Fruit fly (Drosophila melanogaster) whole organism, embryonic: ENCODE measurements around the gene CG42535.

Experiments
- Abd-B ChIP-seq: fragments of 200-800 bp; sonication (Bioruptor generic); optimal IDR thresholded peaks from 2 replicates; lab custom pipeline; 2018; ENCODE audit warnings: missing biosample characterization, mild to moderate bottlenecking, missing genetic modification characterization, moderate library complexity
- Adf1 ChIP-seq: fragments of 200-800 bp; sonication (Bioruptor generic); IDR thresholded peaks from 2 replicates; pipeline ENCODE4 v1.3.6; 2022; ENCODE audit warnings: missing biosample characterization, missing genetic modification characterization
- B-H2 ChIP-seq: fragments of 200-800 bp; sonication (Bioruptor generic); optimal IDR thresholded peaks from 2 replicates; lab custom pipeline; 2018; ENCODE audit warnings: missing biosample characterization, mild to moderate bottlenecking, missing genetic modification characterization
- CG10543 ChIP-seq: fragments of 200-800 bp; sonication (Bioruptor generic); optimal IDR thresholded peaks from 3 replicates; lab custom pipeline; 2017; ENCODE audit warnings: missing biosample characterization, mild to moderate bottlenecking, missing genetic modification characterization, moderate library complexity
- CG12219 ChIP-seq: fragments of 200-800 bp; sonication (Bioruptor generic); optimal IDR thresholded peaks from 3 replicates; lab custom pipeline; 2018; ENCODE audit warnings: missing biosample characterization, mild to moderate bottlenecking, missing genetic modification characterization
- CG12942 ChIP-seq: fragments of 200-800 bp; sonication (Bioruptor generic); optimal IDR thresholded peaks from 3 replicates; lab custom pipeline; 2016; ENCODE audit warnings: missing biosample characterization, missing genetic modification characterization
- CG13894 ChIP-seq: fragments of 200-800 bp; sonication (Bioruptor generic); optimal IDR thresholded peaks from 3 replicates; lab custom pipeline; 2018; ENCODE audit warnings: missing biosample characterization, mild to moderate bottlenecking, missing genetic modification characterization, moderate library complexity
- CG17328 ChIP-seq: fragments of 200-800 bp; sonication (Bioruptor generic); IDR thresholded peaks from 2 replicates; pipeline ENCODE4 v1.3.6; 2022; ENCODE audit warnings: missing biosample characterization, missing genetic modification characterization
- CG18599 ChIP-seq: fragments of 200-800 bp; sonication (Bioruptor generic); optimal IDR thresholded peaks from 3 replicates; lab custom pipeline; 2017; ENCODE audit warnings: missing biosample characterization, missing genetic modification characterization, mild to moderate bottlenecking, moderate library complexity, missing genetic modification reagents
- CG18764 ChIP-seq: fragments of 200-800 bp; sonication (Bioruptor generic); optimal IDR thresholded peaks from 3 replicates; lab custom pipeline; 2016; ENCODE audit warnings: missing biosample characterization, missing genetic modification characterization
- CG31388 ChIP-seq: fragments of 200-800 bp; sonication (Bioruptor generic); optimal IDR thresholded peaks from 2 replicates; lab custom pipeline; 2016; ENCODE audit warnings: missing biosample characterization, missing genetic modification characterization
- CG32532 ChIP-seq: fragments of 200-800 bp; sonication (Bioruptor generic); IDR thresholded peaks from 2 replicates; pipeline ENCODE4 v1.3.6; 2022; ENCODE audit warnings: missing biosample characterization, missing genetic modification characterization
- CG34224 ChIP-seq: fragments of 200-800 bp; sonication (Bioruptor generic); IDR thresholded peaks from 3 replicates; pipeline ENCODE4 v1.3.6; 2022; ENCODE audit warnings: missing biosample characterization, missing genetic modification characterization; ENCODE audit not compliant: partially characterized antibody
- CG8290 ChIP-seq, 3 experiments: fragments of 200-800 bp; sonication (Bioruptor generic); optimal IDR thresholded peaks; 2 replicates each; lab custom pipeline; 2016 to 2019; ENCODE audit warnings: missing biosample characterization in 3 of 3, missing genetic modification characterization in 3 of 3, mild to moderate bottlenecking in 2 of 3, moderate library complexity in 1 of 3
- D19B ChIP-seq: fragments of 200-800 bp; sonication (Bioruptor generic); optimal IDR thresholded peaks from 2 replicates; lab custom pipeline; 2017; ENCODE audit warnings: missing biosample characterization, mild to moderate bottlenecking, missing genetic modification characterization
- Dbx ChIP-seq: fragments of 200-800 bp; sonication (Bioruptor generic); IDR thresholded peaks from 3 replicates; pipeline ENCODE4 v1.3.6; 2022; ENCODE audit warnings: missing biosample characterization, missing genetic modification characterization
- E2f1 ChIP-seq: fragments of 200-800 bp; sonication (Bioruptor generic); IDR thresholded peaks from 2 replicates; pipeline ENCODE4 v1.3.6; 2022; ENCODE audit warnings: missing biosample characterization, missing genetic modification characterization
- Eip74EF ChIP-seq, 2 experiments: fragments of 200-800 bp in 1 of 2; fragments of >200 bp in 1 of 2; sonication (Bioruptor generic) in 1 of 2; optimal IDR thresholded peaks; 2 replicates each; lab custom pipeline; 2017 to 2019; ENCODE audit warnings: missing biosample characterization in 2 of 2, missing genetic modification characterization in 2 of 2, mild to moderate bottlenecking in 1 of 2, moderate library complexity in 1 of 2
- Elba2 ChIP-seq: fragments of 200-800 bp; sonication (Bioruptor generic); optimal IDR thresholded peaks from 3 replicates; lab custom pipeline; 2016; ENCODE audit warnings: missing biosample characterization, missing genetic modification characterization
- H15 ChIP-seq: fragments of 200-800 bp; sonication (Bioruptor generic); IDR thresholded peaks from 3 replicates; pipeline ENCODE4 v1.3.6; 2022; ENCODE audit warnings: missing biosample characterization, missing genetic modification characterization
- HHEX ChIP-seq: fragments of 200-800 bp; sonication (Bioruptor generic); optimal IDR thresholded peaks from 3 replicates; lab custom pipeline; 2017; ENCODE audit warnings: missing biosample characterization, mild to moderate bottlenecking, missing genetic modification characterization, missing genetic modification reagents
- MTF-1 ChIP-seq: fragments of 200-800 bp; sonication (Bioruptor generic); optimal IDR thresholded peaks from 2 replicates; lab custom pipeline; 2018; ENCODE audit warnings: missing biosample characterization, mild to moderate bottlenecking, missing genetic modification characterization, borderline replicate concordance
- Mes4 ChIP-seq: fragments of 200-800 bp; sonication (Bioruptor generic); optimal IDR thresholded peaks from 2 replicates; lab custom pipeline; 2016; ENCODE audit warnings: missing biosample characterization, missing genetic modification characterization
- NfI ChIP-seq: fragments of 200-800 bp; sonication (Bioruptor generic); optimal IDR thresholded peaks from 3 replicates; lab custom pipeline; 2018; ENCODE audit warnings: missing biosample characterization, mild to moderate bottlenecking, missing genetic modification characterization, moderate library complexity
- Opbp ChIP-seq: fragments of 200-800 bp; sonication (Bioruptor generic); IDR thresholded peaks from 3 replicates; pipeline ENCODE4 v1.3.6; 2022; ENCODE audit warnings: missing biosample characterization, missing genetic modification characterization; ENCODE audit not compliant: partially characterized antibody
- Stat92E ChIP-seq, 3 experiments: fragments of >200 bp in 2 of 3; fragments of 200-800 bp in 1 of 3; sonication (Bioruptor generic) in 1 of 3; optimal IDR thresholded peaks; 2 replicates each; lab custom pipeline; 2017 to 2019; ENCODE audit warnings: missing biosample characterization in 3 of 3, missing genetic modification characterization in 3 of 3, mild to moderate bottlenecking in 1 of 3, moderate library complexity in 1 of 3
- Tbp ChIP-seq: fragments of >200 bp; optimal IDR thresholded peaks from 2 replicates; lab custom pipeline; 2018; ENCODE audit warnings: missing biosample characterization, missing genetic modification characterization
- Trl ChIP-seq, 3 experiments: fragments of >200 bp in 2 of 3; fragments of 200-800 bp in 1 of 3; sonication (Bioruptor generic) in 1 of 3; optimal IDR thresholded peaks; 2 replicates in 1 of 3; 3 replicates in 2 of 3; lab custom pipeline; 2016 to 2017; ENCODE audit warnings: missing biosample characterization in 1 of 3, missing genetic modification characterization in 1 of 3
- abd-A ChIP-seq: fragments of 200-800 bp; sonication (Bioruptor generic); optimal IDR thresholded peaks from 3 replicates; lab custom pipeline; 2019; ENCODE audit warnings: missing biosample characterization, mild to moderate bottlenecking, missing genetic modification characterization, moderate library complexity
- al ChIP-seq: fragments of 200-800 bp; sonication (Bioruptor generic); IDR thresholded peaks from 2 replicates; pipeline ENCODE4 v1.3.6; 2022; ENCODE audit warnings: missing biosample characterization, missing genetic modification characterization
- cg ChIP-seq: fragments of 200-800 bp; sonication (Bioruptor generic); optimal IDR thresholded peaks from 3 replicates; lab custom pipeline; 2019; ENCODE audit warnings: missing biosample characterization, mild to moderate bottlenecking, missing genetic modification characterization, moderate library complexity
- chinmo ChIP-seq: fragments of 200-800 bp; sonication (Bioruptor generic); IDR thresholded peaks from 4 replicates; pipeline ENCODE4 v1.3.6; 2022; ENCODE audit warnings: missing biosample characterization, missing genetic modification characterization; ENCODE audit not compliant: partially characterized antibody
- chm ChIP-seq: fragments of 200-800 bp; sonication (Bioruptor generic); IDR thresholded peaks from 2 replicates; pipeline ENCODE4 v1.3.6; 2022; ENCODE audit warnings: missing biosample characterization, missing genetic modification characterization
- dmrt99B ChIP-seq: fragments of 200-800 bp; sonication (Bioruptor generic); optimal IDR thresholded peaks from 2 replicates; lab custom pipeline; 2018; ENCODE audit warnings: missing biosample characterization, mild to moderate bottlenecking, missing genetic modification characterization, moderate library complexity
- eyg ChIP-seq: fragments of 200-800 bp; sonication (Bioruptor generic); optimal IDR thresholded peaks from 3 replicates; lab custom pipeline; 2016; ENCODE audit warnings: missing biosample characterization, missing genetic modification characterization
- fd96Cb ChIP-seq: fragments of 200-800 bp; sonication (Bioruptor generic); optimal IDR thresholded peaks from 2 replicates; lab custom pipeline; 2018; ENCODE audit warnings: missing biosample characterization, mild to moderate bottlenecking, missing genetic modification characterization, moderate library complexity
- gfzf ChIP-seq: fragments of 200-800 bp; sonication (Bioruptor generic); optimal IDR thresholded peaks from 2 replicates; lab custom pipeline; 2016; ENCODE audit warnings: missing biosample characterization, mild to moderate bottlenecking, missing genetic modification characterization, moderate library complexity
- grau ChIP-seq: fragments of 200-800 bp; optimal IDR thresholded peaks from 3 replicates; lab custom pipeline; 2019; ENCODE audit warnings: missing biosample characterization, mild to moderate bottlenecking, missing genetic modification characterization, moderate library complexity
- h ChIP-seq: fragments of >200 bp; optimal IDR thresholded peaks from 2 replicates; lab custom pipeline; 2017
- jing ChIP-seq: fragments of 200-800 bp; sonication (Bioruptor generic); optimal IDR thresholded peaks from 2 replicates; lab custom pipeline; 2018; ENCODE audit warnings: missing biosample characterization, mild to moderate bottlenecking, missing genetic modification characterization
- mam ChIP-seq: fragments of 200-800 bp; sonication (Bioruptor generic); optimal IDR thresholded peaks from 3 replicates; lab custom pipeline; 2016; ENCODE audit warnings: missing biosample characterization, missing genetic modification characterization
- pb ChIP-seq: fragments of 200-800 bp; sonication (Bioruptor generic); optimal IDR thresholded peaks from 3 replicates; lab custom pipeline; 2016; ENCODE audit warnings: missing biosample characterization, missing genetic modification characterization
- pnt ChIP-seq: fragments of 200-800 bp; sonication (Bioruptor generic); optimal IDR thresholded peaks from 3 replicates; lab custom pipeline; 2016; ENCODE audit warnings: missing biosample characterization, missing genetic modification characterization
- pros ChIP-seq: fragments of 200-800 bp; sonication (Bioruptor generic); optimal IDR thresholded peaks from 3 replicates; lab custom pipeline; 2019; ENCODE audit warnings: missing biosample characterization, mild to moderate bottlenecking, missing genetic modification characterization, moderate library complexity
- schlank ChIP-seq: fragments of 200-800 bp; sonication (Bioruptor generic); optimal IDR thresholded peaks from 2 replicates; lab custom pipeline; 2018; ENCODE audit warnings: missing biosample characterization, mild to moderate bottlenecking, missing genetic modification characterization
- slp2 ChIP-seq: fragments of 200-800 bp; sonication (Bioruptor generic); optimal IDR thresholded peaks from 2 replicates; lab custom pipeline; 2016; ENCODE audit warnings: missing biosample characterization, missing genetic modification characterization
- tll ChIP-seq, 2 experiments: fragments of 200-800 bp in 1 of 2; fragments of >200 bp in 1 of 2; sonication (Bioruptor generic) in 1 of 2; optimal IDR thresholded peaks; 2 replicates each; lab custom pipeline; 2017 to 2019; ENCODE audit warnings: missing biosample characterization in 2 of 2, missing genetic modification characterization in 2 of 2, mild to moderate bottlenecking in 1 of 2, moderate library complexity in 1 of 2
- vnd ChIP-seq: fragments of 200-800 bp; sonication (Bioruptor generic); IDR thresholded peaks from 3 replicates; pipeline ENCODE4 v1.3.6; 2022; ENCODE audit warnings: missing biosample characterization, missing genetic modification characterization; ENCODE audit not compliant: partially characterized antibody
- yki ChIP-seq: fragments of >200 bp; optimal IDR thresholded peaks from 3 replicates; lab custom pipeline; 2018

CG42535 gene

DNA sequence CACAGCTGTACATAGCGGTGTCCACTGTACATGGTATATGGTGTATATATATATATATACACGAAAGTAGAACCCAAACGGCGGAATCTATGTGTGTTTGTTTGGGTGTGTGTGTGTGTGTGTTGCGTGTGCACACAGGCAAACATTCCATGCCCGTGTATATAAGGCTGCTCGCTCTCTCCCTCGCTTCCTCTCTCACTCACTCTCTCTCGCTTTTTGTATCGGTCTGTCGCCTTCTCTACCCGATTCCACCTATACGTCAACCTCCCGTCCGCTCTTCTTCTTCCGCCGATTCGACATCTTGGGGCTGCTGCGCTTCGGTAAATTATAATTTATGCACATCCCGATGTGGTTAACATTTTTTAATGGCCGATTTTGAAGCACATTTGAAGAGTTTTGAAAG is 43.4 kb upstream of the CG42535 start:
- TF ChIP-seq slp2 (no peak), E2f1 (no peak), dmrt99B (no peak), CG12942 (GFP tag; lab: Kevin White, UChicago) (no peak), cg (GFP tag; lab: Kevin White, UChicago) (peak; percentile 94), Tbp (GFP tag; lab: Kevin White, UChicago) (no peak), vnd (no peak), schlank (no peak), pb (GFP tag; lab: Kevin White, UChicago) (no peak), chm (no peak), grau (tag; lab: Kevin White, UChicago) (peak; percentile 47), eyg (no peak), D19B (GFP tag; lab: Kevin White, UChicago) (no peak), gfzf (no peak), h (lab: Kevin White, UChicago) (no peak), H15 (GFP tag; lab: Robert Waterston, UW) (no peak), CG18599 (GFP tag; lab: Kevin White, UChicago) (no peak), jing (GFP tag; lab: Kevin White, UChicago) (no peak), Adf1 (peak; percentile 21; the same call in 1 of the 2 replicates), CG18764 (GFP tag; lab: Kevin White, UChicago) (no peak), Eip74EF (GFP tag; optimal IDR thresholded peaks at IDR 0.05; lab: Kevin White, UChicago) (no peak), pros (GFP tag; lab: Kevin White, UChicago) (peak; percentile 16), MTF-1 (GFP tag; lab: Kevin White, UChicago) (no peak), CG31388 (GFP tag; lab: Kevin White, UChicago) (no peak), Abd-B (no peak), CG13894 (tag; lab: Kevin White, UChicago) (peak; percentile 45), Mes4 (GFP tag; lab: Kevin White, UChicago) (no peak), HHEX (GFP tag; lab: Kevin White, UChicago) (peak; percentile 15), al (GFP tag; lab: Robert Waterston, UW) (no peak), CG32532 (GFP tag; lab: Robert Waterston, UW) (peak; percentile 48; the same call in 1 of the 2 replicates), Elba2 (GFP tag; lab: Kevin White, UChicago) (no peak), CG17328 (GFP tag; lab: Robert Waterston, UW) (no peak), Stat92E (GFP tag; optimal IDR thresholded peaks at IDR 0.05; lab: Kevin White, UChicago) (no peak), Dbx (no peak), pnt (no peak), CG12219 (no peak), CG34224 (0 out of 3 replicates have a peak, but pooled peaks have one; percentile 17), chinmo (GFP tag; lab: Robert Waterston, UW) (0 out of 4 replicates have a peak, but pooled peaks have one; percentile 65), NfI (GFP tag; lab: Kevin White, UChicago) (no peak), Trl (optimal IDR thresholded peaks at IDR 0.05; lab: Kevin White, UChicago) (peak; percentile 79 to 85), Trl (GFP tag; optimal IDR thresholded peaks at IDR 0.05; lab: Kevin White, UChicago) (no peak), fd96Cb (tag; lab: Kevin White, UChicago) (no peak), B-H2 (GFP tag; lab: Kevin White, UChicago) (no peak), CG10543 (GFP tag; lab: Kevin White, UChicago) (no peak), tll (GFP tag; optimal IDR thresholded peaks at IDR 0.05; lab: Kevin White, UChicago) (peak in 1 of 2 experiments; percentile 26), Opbp (GFP tag; lab: Robert Waterston, UW) (0 out of 3 replicates have a peak, but pooled peaks have one; percentile 54), yki (lab: Kevin White, UChicago) (no peak), abd-A (tag; lab: Kevin White, UChicago) (peak; percentile 52), CG8290 (GFP tag; optimal IDR thresholded peaks at IDR 0.05; lab: Kevin White, UChicago) (no peak), CG8290 (tag; optimal IDR thresholded peaks at IDR 0.05; lab: Kevin White, UChicago) (peak in 1 of 2 experiments; percentile 33), mam (no peak)
